Fruit fly (Drosophila melanogaster) whole organism, embryonic: ENCODE measurements around the gene zen2.
A peak's percentile ranks its signal among the peaks of the same experiment; 100 is the strongest.

Source experiments
- Ada2b ChIP-seq: fragments of 200-800 bp; sonication (Bioruptor generic); IDR thresholded peaks from 2 replicates; pipeline ENCODE4 v1.3.6; 2022; ENCODE audit warnings: missing biosample characterization, missing genetic modification characterization
- C15 ChIP-seq: fragments of 200-800 bp; sonication (Bioruptor generic); IDR thresholded peaks from 3 replicates; pipeline ENCODE4 v1.3.6; 2022; ENCODE audit warnings: missing biosample characterization, missing genetic modification characterization
- CG10267 ChIP-seq: fragments of 200-800 bp; sonication (Bioruptor generic); optimal IDR thresholded peaks from 2 replicates; lab custom pipeline; 2018; ENCODE audit warnings: missing biosample characterization, mild to moderate bottlenecking, missing genetic modification characterization, moderate library complexity
- CG12071 ChIP-seq: fragments of 200-800 bp; sonication (Bioruptor generic); optimal IDR thresholded peaks from 3 replicates; lab custom pipeline; 2018; ENCODE audit warnings: missing biosample characterization, mild to moderate bottlenecking, missing genetic modification characterization
- CG12299 ChIP-seq: fragments of 200-800 bp; sonication (Bioruptor generic); optimal IDR thresholded peaks from 2 replicates; lab custom pipeline; 2018; ENCODE audit warnings: missing biosample characterization, mild to moderate bottlenecking, missing genetic modification characterization
- CG12391 ChIP-seq: fragments of 200-800 bp; sonication (Bioruptor generic); optimal IDR thresholded peaks from 3 replicates; lab custom pipeline; 2018; ENCODE audit warnings: missing biosample characterization, mild to moderate bottlenecking, missing genetic modification characterization, moderate library complexity
- CG13287 ChIP-seq: fragments of 200-800 bp; sonication (Bioruptor generic); IDR thresholded peaks from 2 replicates; pipeline ENCODE4 v1.3.6; 2022; ENCODE audit warnings: missing biosample characterization, missing genetic modification characterization; ENCODE audit not compliant: partially characterized antibody
- CG1529 ChIP-seq: fragments of 200-800 bp; sonication (Bioruptor generic); optimal IDR thresholded peaks from 3 replicates; lab custom pipeline; 2018; ENCODE audit warnings: missing biosample characterization, missing genetic modification characterization
- CG16815 ChIP-seq: fragments of 200-800 bp; sonication (Bioruptor generic); optimal IDR thresholded peaks from 3 replicates; lab custom pipeline; 2017; ENCODE audit warnings: missing biosample characterization, mild to moderate bottlenecking, missing genetic modification characterization
- CG16863 ChIP-seq: fragments of 200-800 bp; sonication (Bioruptor generic); optimal IDR thresholded peaks from 3 replicates; lab custom pipeline; 2016; ENCODE audit warnings: missing biosample characterization, missing genetic modification characterization
- CG2678 ChIP-seq: fragments of 200-800 bp; sonication (Bioruptor generic); optimal IDR thresholded peaks from 3 replicates; lab custom pipeline; 2019; ENCODE audit warnings: missing biosample characterization, mild to moderate bottlenecking, missing genetic modification characterization, moderate library complexity
- CG2712 ChIP-seq: fragments of 200-800 bp; optimal IDR thresholded peaks from 3 replicates; lab custom pipeline; 2019; ENCODE audit warnings: missing biosample characterization, mild to moderate bottlenecking, missing genetic modification characterization, moderate library complexity
- CG31441 ChIP-seq: fragments of 200-800 bp; sonication (Bioruptor generic); IDR thresholded peaks from 2 replicates; pipeline ENCODE4 v1.3.6; 2022; ENCODE audit warnings: missing biosample characterization, missing genetic modification characterization
- CG32772 ChIP-seq: fragments of 200-800 bp; sonication (Bioruptor generic); IDR thresholded peaks from 2 replicates; pipeline ENCODE4 v1.3.6; 2022; ENCODE audit warnings: missing biosample characterization, missing genetic modification characterization
- CG33213 ChIP-seq: fragments of 200-800 bp; sonication (Bioruptor generic); optimal IDR thresholded peaks from 3 replicates; lab custom pipeline; 2016; ENCODE audit warnings: missing biosample characterization, missing genetic modification characterization
- CG4404 ChIP-seq: fragments of 200-800 bp; sonication (Bioruptor generic); IDR thresholded peaks from 2 replicates; pipeline ENCODE4 v1.3.6; 2022; ENCODE audit warnings: missing biosample characterization, missing genetic modification characterization
- CG4707 ChIP-seq: fragments of 200-800 bp; sonication (Bioruptor generic); optimal IDR thresholded peaks from 2 replicates; lab custom pipeline; 2018; ENCODE audit warnings: missing biosample characterization, mild to moderate bottlenecking, missing genetic modification characterization, moderate library complexity
- CG4820 ChIP-seq: fragments of 200-800 bp; sonication (Bioruptor generic); optimal IDR thresholded peaks from 3 replicates; lab custom pipeline; 2016; ENCODE audit warnings: missing biosample characterization, missing genetic modification characterization
- CG5245 ChIP-seq: fragments of 200-800 bp; sonication (Bioruptor generic); optimal IDR thresholded peaks from 3 replicates; lab custom pipeline; 2016; ENCODE audit warnings: missing biosample characterization, missing genetic modification characterization
- CG7357 ChIP-seq: fragments of 200-800 bp; sonication (Bioruptor generic); IDR thresholded peaks from 3 replicates; pipeline ENCODE4 v1.3.6; 2022; ENCODE audit warnings: missing biosample characterization, missing genetic modification characterization
- CG7745 ChIP-seq: fragments of 200-800 bp; sonication (Bioruptor generic); optimal IDR thresholded peaks from 2 replicates; lab custom pipeline; 2018; ENCODE audit warnings: missing biosample characterization, mild to moderate bottlenecking, missing genetic modification characterization, moderate library complexity
- CG7928 ChIP-seq: fragments of 200-800 bp; sonication (Bioruptor generic); optimal IDR thresholded peaks from 2 replicates; lab custom pipeline; 2017; ENCODE audit warnings: missing biosample characterization, mild to moderate bottlenecking, missing genetic modification characterization
- Dll ChIP-seq: fragments of 200-800 bp; sonication (Bioruptor generic); IDR thresholded peaks from 4 replicates; pipeline ENCODE4 v1.3.6; 2022; ENCODE audit warnings: missing biosample characterization, missing genetic modification characterization; ENCODE audit not compliant: partially characterized antibody
- E2f2 ChIP-seq: fragments of 200-800 bp; sonication (Bioruptor generic); IDR thresholded peaks from 2 replicates; pipeline ENCODE4 v1.3.6; 2022; ENCODE audit warnings: missing biosample characterization, missing genetic modification characterization
- HLHmδ ChIP-seq: fragments of 200-800 bp; sonication (Bioruptor generic); optimal IDR thresholded peaks from 2 replicates; lab custom pipeline; 2018; ENCODE audit warnings: missing biosample characterization, mild to moderate bottlenecking, missing genetic modification characterization, moderate library complexity
- Hr39 ChIP-seq: fragments of >200 bp; optimal IDR thresholded peaks from 2 replicates; lab custom pipeline; 2017
- Kr ChIP-seq: fragments of 200-800 bp; sonication (Bioruptor generic); optimal IDR thresholded peaks from 2 replicates; lab custom pipeline; 2017; ENCODE audit warnings: missing biosample characterization, mild to moderate bottlenecking, missing genetic modification characterization
- MBD-R2 ChIP-seq: fragments of 200-800 bp; sonication (Bioruptor generic); IDR thresholded peaks from 2 replicates; pipeline ENCODE4 v1.3.6; 2022; ENCODE audit warnings: missing biosample characterization, missing genetic modification characterization
- Med ChIP-seq: fragments of 200-800 bp; sonication (Bioruptor generic); peaks from one replicate; lab custom pipeline; 2016; ENCODE audit warnings: missing biosample characterization, missing genetic modification characterization, mild to moderate bottlenecking, inconsistent platforms, moderate library complexity
- Sry-β ChIP-seq: fragments of 200-800 bp; sonication (Bioruptor generic); optimal IDR thresholded peaks from 2 replicates; lab custom pipeline; 2018; ENCODE audit warnings: missing biosample characterization, mild to moderate bottlenecking, missing genetic modification characterization, moderate library complexity
- Ssrp ChIP-seq: fragments of 200-800 bp; sonication (Bioruptor generic); optimal IDR thresholded peaks from 2 replicates; lab custom pipeline; 2018; ENCODE audit warnings: missing biosample characterization, mild to moderate bottlenecking, missing genetic modification characterization, moderate library complexity
- Stat92E ChIP-seq, 3 experiments: fragments of >200 bp in 2 of 3; fragments of 200-800 bp in 1 of 3; sonication (Bioruptor generic) in 1 of 3; optimal IDR thresholded peaks; 2 replicates each; lab custom pipeline; 2017 to 2019; ENCODE audit warnings: missing biosample characterization in 3 of 3, missing genetic modification characterization in 3 of 3, mild to moderate bottlenecking in 1 of 3, moderate library complexity in 1 of 3
- chif ChIP-seq, 2 experiments: fragments of 200-800 bp; sonication (Bioruptor generic); optimal IDR thresholded peaks; 3 replicates each; lab custom pipeline; 2016; ENCODE audit warnings: missing biosample characterization in 2 of 2, missing genetic modification characterization in 2 of 2
- crp ChIP-seq, 2 experiments: fragments of 200-800 bp; sonication (Bioruptor generic); optimal IDR thresholded peaks; 2 replicates in 1 of 2; 3 replicates in 1 of 2; lab custom pipeline; 2017; ENCODE audit warnings: missing biosample characterization in 2 of 2, missing genetic modification characterization in 2 of 2, mild to moderate bottlenecking in 1 of 2, moderate library complexity in 1 of 2
- gfzf ChIP-seq: fragments of 200-800 bp; sonication (Bioruptor generic); optimal IDR thresholded peaks from 2 replicates; lab custom pipeline; 2016; ENCODE audit warnings: missing biosample characterization, mild to moderate bottlenecking, missing genetic modification characterization, moderate library complexity
- gsb-n ChIP-seq: fragments of 200-800 bp; sonication (Bioruptor generic); optimal IDR thresholded peaks from 3 replicates; lab custom pipeline; 2018; ENCODE audit warnings: missing biosample characterization, mild to moderate bottlenecking, missing genetic modification characterization
- hb ChIP-seq: fragments of 200-800 bp; sonication (Bioruptor generic); IDR thresholded peaks from 3 replicates; pipeline ENCODE4 v1.3.6; 2022; ENCODE audit warnings: missing biosample characterization, missing genetic modification characterization; ENCODE audit not compliant: partially characterized antibody
- kni ChIP-seq: fragments of 200-800 bp; sonication (Bioruptor generic); optimal IDR thresholded peaks from 3 replicates; lab custom pipeline; 2017; ENCODE audit warnings: mild to moderate bottlenecking, missing biosample characterization, missing genetic modification reagents, missing genetic modification characterization
- luna ChIP-seq: fragments of 200-800 bp; sonication (Bioruptor generic); optimal IDR thresholded peaks from 2 replicates; lab custom pipeline; 2016; ENCODE audit warnings: missing biosample characterization, missing genetic modification characterization
- oc ChIP-seq: fragments of 200-800 bp; sonication (Bioruptor generic); optimal IDR thresholded peaks from 2 replicates; lab custom pipeline; 2018; ENCODE audit warnings: missing biosample characterization, mild to moderate bottlenecking, missing genetic modification characterization, moderate library complexity
- pfk ChIP-seq: fragments of 200-800 bp; sonication (Bioruptor generic); optimal IDR thresholded peaks from 2 replicates; lab custom pipeline; 2018; ENCODE audit warnings: missing biosample characterization, mild to moderate bottlenecking, missing genetic modification characterization, moderate library complexity
- pho ChIP-seq: fragments of 200-800 bp; sonication (Bioruptor generic); optimal IDR thresholded peaks from 2 replicates; lab custom pipeline; 2016; ENCODE audit warnings: missing biosample characterization, missing genetic modification characterization
- pzg ChIP-seq: fragments of 200-800 bp; sonication (Bioruptor generic); optimal IDR thresholded peaks from 3 replicates; lab custom pipeline; 2018; ENCODE audit warnings: missing biosample characterization, mild to moderate bottlenecking, missing genetic modification characterization, moderate library complexity
- ro ChIP-seq: fragments of 200-800 bp; sonication (Bioruptor generic); IDR thresholded peaks from 2 replicates; pipeline ENCODE4 v1.3.6; 2022; ENCODE audit warnings: missing biosample characterization, missing genetic modification characterization
- row ChIP-seq: fragments of 200-800 bp; sonication (Bioruptor generic); IDR thresholded peaks from 3 replicates; pipeline ENCODE4 v1.3.6; 2022; ENCODE audit warnings: missing biosample characterization, missing genetic modification characterization
- seq ChIP-seq: fragments of 200-800 bp; sonication (Bioruptor generic); IDR thresholded peaks from 2 replicates; pipeline ENCODE4 v1.3.6; 2022; ENCODE audit warnings: missing biosample characterization, missing genetic modification characterization
- so ChIP-seq: fragments of 200-800 bp; sonication (Bioruptor generic); IDR thresholded peaks from 3 replicates; pipeline ENCODE4 v1.3.6; 2022; ENCODE audit warnings: missing biosample characterization, missing genetic modification characterization
- tio ChIP-seq: fragments of 200-800 bp; sonication (Bioruptor generic); optimal IDR thresholded peaks from 2 replicates; lab custom pipeline; 2017; ENCODE audit warnings: missing biosample characterization, missing genetic modification characterization, inconsistent platforms
- tx ChIP-seq: fragments of 200-800 bp; sonication (Bioruptor generic); optimal IDR thresholded peaks from 2 replicates; lab custom pipeline; 2016; ENCODE audit warnings: missing biosample characterization, missing genetic modification characterization
- unpg ChIP-seq: fragments of 200-800 bp; sonication (Bioruptor generic); optimal IDR thresholded peaks from 3 replicates; lab custom pipeline; 2018; ENCODE audit warnings: missing biosample characterization, mild to moderate bottlenecking, missing genetic modification characterization, moderate library complexity
- wek ChIP-seq: fragments of 200-800 bp; sonication (Bioruptor generic); optimal IDR thresholded peaks from 3 replicates; lab custom pipeline; 2018; ENCODE audit warnings: missing biosample characterization, mild to moderate bottlenecking, missing genetic modification characterization, moderate library complexity

Gene zen2

DNA sequence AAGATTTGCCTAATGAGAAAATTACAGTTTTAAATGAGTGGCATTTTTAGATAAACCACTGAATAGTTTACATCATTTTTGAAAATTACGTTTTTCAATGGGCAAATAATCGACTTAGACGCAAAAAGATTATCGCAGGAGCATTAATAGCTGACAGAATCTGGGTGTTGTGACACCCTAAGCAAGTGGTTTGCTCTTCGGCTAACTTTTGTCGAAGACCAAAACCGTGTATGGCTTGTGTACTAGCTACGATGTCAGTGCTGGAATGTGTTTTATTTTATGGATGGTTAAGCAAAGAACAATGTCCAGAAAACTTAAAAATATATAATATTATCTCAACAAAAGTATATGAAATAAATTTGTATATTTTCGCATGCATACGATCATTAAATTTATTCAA is 35.1 kb downstream of the zen2 start (continued):
- peak; percentile 75 for TF ChIP-seq CG10267 (tag; lab: Kevin White, UChicago)
- no peak for TF ChIP-seq hb (GFP tag; lab: Robert Waterston, UW)
- TF ChIP-seq so (GFP tag; lab: Robert Waterston, UW) = no peak
- TF ChIP-seq gfzf (GFP tag; lab: Kevin White, UChicago) = peak; percentile 41
- TF ChIP-seq Stat92E (GFP tag; optimal IDR thresholded peaks at IDR 0.05; lab: Kevin White, UChicago) = no peak
- no peak for TF ChIP-seq Kr (GFP tag; lab: Kevin White, UChicago)
- TF ChIP-seq gsb-n = no peak
- peak; percentile 31 for TF ChIP-seq CG2712 (tag; lab: Kevin White, UChicago)
- peak; percentile 74 for TF ChIP-seq Med (GFP tag; lab: Kevin White, UChicago)
- no peak for TF ChIP-seq CG12071 (GFP tag; lab: Kevin White, UChicago)
- peak; percentile 40 for TF ChIP-seq pzg
- no peak for TF ChIP-seq wek (GFP tag; lab: Kevin White, UChicago)
- peak; percentile 63 for TF ChIP-seq CG33213 (GFP tag; lab: Kevin White, UChicago)
- no peak for TF ChIP-seq CG4707
- TF ChIP-seq CG12391 = no peak
- TF ChIP-seq MBD-R2 = peak; percentile 17; the same call in 1 of the 2 replicates
- TF ChIP-seq Ssrp (tag; lab: Kevin White, UChicago) = no peak
- no peak for TF ChIP-seq seq (GFP tag; lab: Robert Waterston, UW)
- no peak for TF ChIP-seq C15
- TF ChIP-seq pho = no peak
- TF ChIP-seq CG16815 (GFP tag; lab: Kevin White, UChicago) = no peak
- TF ChIP-seq CG16863 (GFP tag; lab: Kevin White, UChicago) = no peak
- no peak for TF ChIP-seq CG4404 (GFP tag; lab: Robert Waterston, UW)
- no peak for TF ChIP-seq kni (GFP tag; lab: Kevin White, UChicago)
- peak; percentile 78 for TF ChIP-seq CG13287 (GFP tag; lab: Robert Waterston, UW)
- TF ChIP-seq crp (GFP tag; optimal IDR thresholded peaks at IDR 0.05; lab: Kevin White, UChicago) = no peak
- TF ChIP-seq E2f2 = no peak
- TF ChIP-seq CG2678 (tag; lab: Kevin White, UChicago) = no peak
- no peak for TF ChIP-seq pfk
- peak in 1 of 2 experiments; percentile 15 for TF ChIP-seq chif (GFP tag; optimal IDR thresholded peaks at IDR 0.05; lab: Kevin White, UChicago)
- TF ChIP-seq CG7357 = no peak
- no peak for TF ChIP-seq CG7745 (tag; lab: Kevin White, UChicago)
- TF ChIP-seq row = no peak
- no peak for TF ChIP-seq tio (GFP tag; lab: Kevin White, UChicago)
- TF ChIP-seq Hr39 = no peak
- no peak for TF ChIP-seq CG4820
- no peak for TF ChIP-seq CG1529
- no peak for TF ChIP-seq Sry-β (GFP tag; lab: Kevin White, UChicago)
- no peak for TF ChIP-seq luna (GFP tag; lab: Kevin White, UChicago)
- TF ChIP-seq ro (GFP tag; lab: Robert Waterston, UW) = no peak
- no peak for TF ChIP-seq HLHmδ
- TF ChIP-seq tx (GFP tag; lab: Kevin White, UChicago) = no peak
- no peak; the same call in 3 of the 4 replicates for TF ChIP-seq Dll (GFP tag; lab: Robert Waterston, UW)
- no peak for TF ChIP-seq CG5245 (GFP tag; lab: Kevin White, UChicago)
- TF ChIP-seq CG32772 (GFP tag; lab: Robert Waterston, UW) = no peak
- no peak for TF ChIP-seq Ada2b (GFP tag; lab: Robert Waterston, UW)
- peak; percentile 27 for TF ChIP-seq oc (tag; lab: Kevin White, UChicago)
- TF ChIP-seq CG31441 = no peak
- TF ChIP-seq CG7928 = no peak
- TF ChIP-seq unpg (GFP tag; lab: Kevin White, UChicago) = no peak
- TF ChIP-seq CG12299 (tag; lab: Kevin White, UChicago) = no peak
